Fruit fly (Drosophila melanogaster) whole organism, wandering third instar larva: Measurements from ENCODE around the gene TpnC25D.

Experiments
- Mio ChIP-seq: sonication (Bioruptor generic); optimal IDR thresholded peaks from 2 replicates; lab custom pipeline; 2016; ENCODE audit warnings: missing biosample characterization, missing genetic modification characterization
- jim ChIP-seq: fragments of 175-275, 200-325 bp; sonication (Bioruptor generic); optimal IDR thresholded peaks from 2 replicates; lab custom pipeline; 2016; ENCODE audit warnings: missing biosample characterization, mild to moderate bottlenecking, missing genetic modification characterization
- lola ChIP-seq: fragments of >200 bp; optimal IDR thresholded peaks from 2 replicates; lab custom pipeline; 2017; ENCODE audit warnings: missing biosample characterization, missing genetic modification characterization
- sv ChIP-seq: fragments of 200-800 bp; sonication (Bioruptor generic); optimal IDR thresholded peaks from 3 replicates; lab custom pipeline; 2016; ENCODE audit warnings: missing biosample characterization, missing genetic modification characterization
- usp ChIP-seq: fragments of >200 bp; optimal IDR thresholded peaks from 2 replicates; lab custom pipeline; 2017; ENCODE audit warnings: missing biosample characterization, missing genetic modification characterization

DNA sequence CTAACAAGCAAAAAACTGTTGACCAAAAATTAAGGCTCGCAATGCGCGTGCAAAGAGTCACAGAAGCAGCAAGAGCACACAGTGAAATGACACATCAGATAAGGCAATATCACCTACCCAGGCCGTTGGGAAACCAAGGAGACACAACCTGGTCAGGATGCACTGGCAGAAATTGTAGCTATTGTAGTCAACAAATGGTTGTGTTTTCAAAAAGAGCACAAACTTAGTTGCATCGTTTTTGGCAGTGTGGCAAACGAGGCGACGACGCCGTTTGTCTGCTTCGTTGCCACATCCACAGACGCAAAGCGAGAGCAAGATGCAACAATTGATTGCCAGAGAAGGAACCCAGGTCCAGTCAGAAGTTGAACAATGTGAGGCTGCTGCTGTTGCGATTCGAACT lies 33.3 kb downstream of the TpnC25D start:
- no peak for TF ChIP-seq Mio (GFP tag; lab: Kevin White, UChicago)
- TF ChIP-seq lola (GFP tag; lab: Kevin White, UChicago) = no peak
- no peak for TF ChIP-seq jim (GFP tag; lab: Kevin White, UChicago)
- no peak for TF ChIP-seq usp
- TF ChIP-seq sv = no peak
